Worm (Caenorhabditis elegans) whole organism, young adult: Measurements from ENCODE around the gene fem-2.

ENCODE experiments used
- C17E4.6 ChIP-seq: fragments of 200-800 bp; sonication (Bioruptor generic); IDR thresholded peaks from 2 replicates; pipeline ENCODE4 v1.3.6; 2022; ENCODE audit warnings: missing genetic modification reagents, missing genetic modification characterization, missing compliant biosample characterization
- D2030.7 ChIP-seq: fragments of 200-800 bp; sonication (Bioruptor generic); IDR thresholded peaks from 2 replicates; pipeline ENCODE4 v1.3.6; 2022; ENCODE audit warnings: missing genetic modification reagents, missing genetic modification characterization, missing compliant biosample characterization
- F22D6.2 ChIP-seq: sonication (generic microtip); optimal IDR thresholded peaks from 2 replicates; lab custom pipeline; 2016; ENCODE audit warnings: mild to moderate bottlenecking, missing genetic modification characterization, missing compliant biosample characterization
- F55B11.4 ChIP-seq: sonication (generic microtip); optimal IDR thresholded peaks from 2 replicates; lab custom pipeline; 2016; ENCODE audit warnings: missing compliant biosample characterization, missing genetic modification characterization, borderline replicate concordance; ENCODE audit not compliant: insufficient read depth
- F57C9.4 ChIP-seq: sonication (generic microtip); optimal IDR thresholded peaks from 2 replicates; lab custom pipeline; 2017; ENCODE audit warnings: mild to moderate bottlenecking, missing genetic modification characterization, missing compliant biosample characterization
- K12H6.12 ChIP-seq: fragments of 200-800 bp; sonication (Bioruptor generic); optimal IDR thresholded peaks from 2 replicates; lab custom pipeline; 2018; ENCODE audit warnings: mild to moderate bottlenecking, missing genetic modification characterization, missing compliant biosample characterization
- T07F8.4 ChIP-seq: sonication (generic microtip); optimal IDR thresholded peaks from 2 replicates; lab custom pipeline; 2016; ENCODE audit warnings: mild to moderate bottlenecking, missing genetic modification characterization, moderate library complexity, missing compliant biosample characterization
- Y53F4B.3 ChIP-seq: fragments of 200-800 bp; sonication (Bioruptor generic); IDR thresholded peaks from 2 replicates; pipeline ENCODE4 v1.3.6; 2022; ENCODE audit warnings: missing genetic modification reagents, missing genetic modification characterization, missing compliant biosample characterization
- Y67H2A.10 ChIP-seq: fragments of 200-800 bp; sonication (Bioruptor generic); conservative IDR thresholded peaks from 2 replicates; pipeline ENCODE4 v1.3.6; 2022; ENCODE audit warnings: missing genetic modification reagents, missing genetic modification characterization, missing compliant biosample characterization
- Y95B8A.8 ChIP-seq: fragments of 200-800 bp; sonication (Bioruptor generic); IDR thresholded peaks from 2 replicates; pipeline ENCODE4 v1.3.6; 2022; ENCODE audit warnings: missing genetic modification reagents, missing genetic modification characterization, missing compliant biosample characterization
- attf-5 ChIP-seq: fragments of 200-800 bp; sonication (Bioruptor generic); optimal IDR thresholded peaks from 2 replicates; lab custom pipeline; 2018; ENCODE audit warnings: mild to moderate bottlenecking, missing genetic modification characterization, missing compliant biosample characterization
- cebp-1 ChIP-seq, 2 experiments: fragments of 200-800 bp in 1 of 2; sonication (Bioruptor generic) in 1 of 2; sonication (generic microtip) in 1 of 2; IDR thresholded peaks in 1 of 2; optimal IDR thresholded peaks in 1 of 2; 2 replicates each; pipeline versions ENCODE4 v1.3.6 to Lab custom; 2017 to 2022; ENCODE audit warnings: missing compliant biosample characterization in 2 of 2, missing genetic modification characterization in 2 of 2, mild to moderate bottlenecking in 1 of 2, missing genetic modification reagents in 1 of 2, moderate library complexity in 1 of 2
- cebp-2 ChIP-seq: fragments of 200-800 bp; sonication (Bioruptor generic); IDR thresholded peaks from 2 replicates; pipeline ENCODE4 v1.3.6; 2022; ENCODE audit warnings: missing genetic modification characterization, missing compliant biosample characterization
- ceh-100 ChIP-seq: fragments of 200-800 bp; sonication (Bioruptor generic); IDR thresholded peaks from 2 replicates; pipeline ENCODE4 v1.3.6; 2022; ENCODE audit warnings: missing genetic modification reagents, missing genetic modification characterization, missing compliant biosample characterization
- ceh-27 ChIP-seq: fragments of 200-800 bp; sonication (Bioruptor generic); optimal IDR thresholded peaks from 2 replicates; lab custom pipeline; 2018; ENCODE audit warnings: mild to moderate bottlenecking, missing genetic modification characterization, moderate library complexity, missing compliant biosample characterization
- ceh-91 ChIP-seq: fragments of 200-800 bp; sonication (Bioruptor generic); IDR thresholded peaks from 2 replicates; pipeline ENCODE4 v1.3.6; 2022; ENCODE audit warnings: missing genetic modification reagents, missing genetic modification characterization, missing compliant biosample characterization
- dpff-1 ChIP-seq: sonication (generic microtip); optimal IDR thresholded peaks from 2 replicates; lab custom pipeline; 2017; ENCODE audit warnings: mild to moderate bottlenecking, missing genetic modification characterization, missing compliant biosample characterization
- efl-1 ChIP-seq: fragments of 150-350 bp; optimal IDR thresholded peaks from 2 replicates; lab custom pipeline; 2014; ENCODE audit warnings: missing biosample characterization, missing genetic modification reagents, missing genetic modification characterization
- egl-44 ChIP-seq: fragments of 200-800 bp; sonication (Bioruptor generic); IDR thresholded peaks from 2 replicates; pipeline ENCODE4 v1.3.6; 2022; ENCODE audit warnings: missing genetic modification reagents, missing genetic modification characterization, missing compliant biosample characterization
- hmg-1.2 ChIP-seq: fragments of 200-800 bp; sonication (Bioruptor generic); IDR thresholded peaks from 2 replicates; pipeline ENCODE4 v1.3.6; 2022; ENCODE audit warnings: missing genetic modification reagents, missing genetic modification characterization, missing compliant biosample characterization
- hrde-1 ChIP-seq: sonication (generic microtip); optimal IDR thresholded peaks from 2 replicates; lab custom pipeline; 2016; ENCODE audit warnings: missing genetic modification characterization, mild to moderate bottlenecking, missing compliant biosample characterization, moderate library complexity, missing genotype, missing genetic modification reagents, borderline replicate concordance
- lag-1 ChIP-seq: fragments of 200-800 bp; sonication (Bioruptor generic); IDR thresholded peaks from 2 replicates; pipeline ENCODE4 v1.3.6; 2022; ENCODE audit warnings: missing genetic modification reagents, missing genetic modification characterization, missing compliant biosample characterization
- let-607 ChIP-seq, 2 experiments: fragments of 200-800 bp in 1 of 2; sonication (Bioruptor generic) in 1 of 2; sonication (generic microtip) in 1 of 2; optimal IDR thresholded peaks; 2 replicates each; lab custom pipeline; 2016 to 2018; ENCODE audit warnings: mild to moderate bottlenecking in 2 of 2, missing compliant biosample characterization in 2 of 2, missing genetic modification characterization in 2 of 2, moderate library complexity in 2 of 2, missing genotype in 1 of 2
- lin-35 ChIP-seq, 3 experiments: fragments of 150-350 bp in 2 of 3; sonication (generic microtip) in 1 of 3; optimal IDR thresholded peaks; 2 replicates each; lab custom pipeline; 2014 to 2018; ENCODE audit warnings: missing biosample characterization in 3 of 3, missing genetic modification characterization in 3 of 3, missing genetic modification reagents in 3 of 3
- lin-40 ChIP-seq: sonication (generic microtip); optimal IDR thresholded peaks from 2 replicates; lab custom pipeline; 2016; ENCODE audit warnings: missing genetic modification characterization, mild to moderate bottlenecking, missing compliant biosample characterization, missing genotype, missing genetic modification reagents
- lin-54 ChIP-seq: fragments of 200-800 bp; sonication (Bioruptor generic); optimal IDR thresholded peaks from 2 replicates; lab custom pipeline; 2018; ENCODE audit warnings: mild to moderate bottlenecking, missing genetic modification characterization, missing compliant biosample characterization
- lsl-1 ChIP-seq: fragments of 200-800 bp; sonication (Bioruptor generic); optimal IDR thresholded peaks from 2 replicates; lab custom pipeline; 2018; ENCODE audit warnings: mild to moderate bottlenecking, missing genetic modification characterization, moderate library complexity, missing compliant biosample characterization
- madf-10 ChIP-seq: sonication (generic microtip); optimal IDR thresholded peaks from 2 replicates; lab custom pipeline; 2016; ENCODE audit warnings: mild to moderate bottlenecking, missing genetic modification characterization, missing compliant biosample characterization
- madf-6 ChIP-seq: fragments of 200-800 bp; sonication (Bioruptor generic); IDR thresholded peaks from 2 replicates; pipeline ENCODE4 v1.3.6; 2022; ENCODE audit warnings: missing genetic modification reagents, missing genetic modification characterization, missing compliant biosample characterization
- madf-8 ChIP-seq: fragments of 200-800 bp; sonication (Bioruptor generic); conservative IDR thresholded peaks from 2 replicates; pipeline ENCODE4 v1.3.6; 2022; ENCODE audit warnings: missing genetic modification reagents, missing genetic modification characterization, missing compliant biosample characterization
- mcd-1 ChIP-seq: fragments of 200-800 bp; sonication (Bioruptor generic); IDR thresholded peaks from 2 replicates; pipeline ENCODE4 v1.3.6; 2022; ENCODE audit warnings: missing genetic modification reagents, missing genetic modification characterization, missing compliant biosample characterization
- pbrm-1 ChIP-seq: fragments of 200-800 bp; sonication (Bioruptor generic); IDR thresholded peaks from 2 replicates; pipeline ENCODE4 v1.3.6; 2022; ENCODE audit warnings: missing genetic modification reagents, missing genetic modification characterization, missing compliant biosample characterization
- rec-8 ChIP-seq, 2 experiments: sonication (generic microtip); optimal IDR thresholded peaks; 2 replicates each; lab custom pipeline; 2016; ENCODE audit warnings: mild to moderate bottlenecking in 2 of 2, missing genetic modification characterization in 2 of 2, missing genetic modification reagents in 2 of 2, missing genotype in 2 of 2, missing biosample characterization in 1 of 2, missing compliant biosample characterization in 1 of 2, moderate library complexity in 1 of 2
- rpc-1 ChIP-seq, 2 experiments: fragments of 150-350 bp in 1 of 2; sonication (generic microtip) in 1 of 2; optimal IDR thresholded peaks; 2 replicates each; lab custom pipeline; 2014 to 2018; ENCODE audit warnings: missing biosample characterization in 1 of 2, missing genetic modification characterization in 1 of 2, missing genetic modification reagents in 1 of 2, missing genotype in 1 of 2
- sdz-38 ChIP-seq: sonication (generic microtip); optimal IDR thresholded peaks from 2 replicates; lab custom pipeline; 2016; ENCODE audit warnings: missing genotype, missing genetic modification characterization, missing compliant biosample characterization
- sea-2 ChIP-seq: fragments of 200-800 bp; sonication (Bioruptor generic); IDR thresholded peaks from 2 replicates; pipeline ENCODE4 v1.3.6; 2022; ENCODE audit warnings: missing genetic modification characterization, missing compliant biosample characterization
- sptf-2 ChIP-seq: fragments of 200-800 bp; sonication (Bioruptor generic); optimal IDR thresholded peaks from 2 replicates; lab custom pipeline; 2018; ENCODE audit warnings: mild to moderate bottlenecking, missing genetic modification characterization, missing compliant biosample characterization
- xnd-1 ChIP-seq: sonication (generic microtip); optimal IDR thresholded peaks from 2 replicates; lab custom pipeline; 2016; ENCODE audit warnings: missing genotype, missing genetic modification reagents, missing genetic modification characterization, missing compliant biosample characterization
- ztf-18 ChIP-seq: sonication (generic microtip); optimal IDR thresholded peaks from 2 replicates; lab custom pipeline; 2016; ENCODE audit warnings: missing genotype, mild to moderate bottlenecking, missing genetic modification characterization, missing compliant biosample characterization
- ztf-26 ChIP-seq: sonication (generic microtip); optimal IDR thresholded peaks from 2 replicates; lab custom pipeline; 2017; ENCODE audit warnings: missing genetic modification characterization, missing compliant biosample characterization

The fem-2 gene

DNA sequence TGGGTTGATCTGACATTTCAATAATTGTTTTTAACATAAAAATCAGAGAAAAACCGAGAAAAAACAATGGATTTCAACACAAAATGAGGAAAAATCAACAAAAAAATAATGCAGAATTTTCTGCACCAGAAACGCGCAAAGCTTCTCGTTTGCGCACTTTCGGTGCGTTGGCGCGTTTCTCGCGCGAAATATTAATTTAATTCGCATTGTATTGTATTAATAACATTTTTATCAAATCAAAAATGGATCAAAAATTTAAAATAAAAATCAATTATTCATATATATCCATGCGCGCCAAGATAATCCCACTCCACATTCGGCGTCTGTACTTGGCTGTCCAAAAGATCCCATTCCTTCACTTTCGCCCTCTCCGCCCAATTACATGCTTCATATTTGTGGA lies at the start of gene fem-2:
Gene fem-2, minus strand, starts transcription at position 9 of the 400 bp plus-strand sequence.
- TF ChIP-seq lsl-1 (GFP tag; lab: Kevin White, UChicago): peak; percentile 35
- TF ChIP-seq D2030.7 (GFP tag; lab: Robert Waterston, UW): peak; percentile 28; the same call in 1 of the 2 replicates
- TF ChIP-seq mcd-1 (GFP tag; lab: Robert Waterston, UW): peak; percentile 66
- TF ChIP-seq F22D6.2 (tag; lab: Kevin White, UChicago): no peak
- peak; percentile 36 for TF ChIP-seq efl-1 (GFP tag; lab: Kevin White, UChicago)
- no peak for TF ChIP-seq cebp-1 (GFP tag; IDR thresholded peaks at IDR 0.05; lab: Robert Waterston, UW)
- TF ChIP-seq cebp-1 (tag; optimal IDR thresholded peaks at IDR 0.05; lab: Kevin White, UChicago): peak; percentile 26
- no peak for TF ChIP-seq madf-6 (GFP tag; lab: Robert Waterston, UW)
- peak; percentile 2 for TF ChIP-seq attf-5 (GFP tag; lab: Kevin White, UChicago)
- no peak for TF ChIP-seq F55B11.4
- TF ChIP-seq lin-40 (tag; lab: Kevin White, UChicago): peak; percentile 31
- TF ChIP-seq hmg-1.2 (GFP tag; lab: Robert Waterston, UW): peak; percentile 13; the same call in 1 of the 2 replicates
- peak; percentile 91 for TF ChIP-seq ztf-18

DNA sequence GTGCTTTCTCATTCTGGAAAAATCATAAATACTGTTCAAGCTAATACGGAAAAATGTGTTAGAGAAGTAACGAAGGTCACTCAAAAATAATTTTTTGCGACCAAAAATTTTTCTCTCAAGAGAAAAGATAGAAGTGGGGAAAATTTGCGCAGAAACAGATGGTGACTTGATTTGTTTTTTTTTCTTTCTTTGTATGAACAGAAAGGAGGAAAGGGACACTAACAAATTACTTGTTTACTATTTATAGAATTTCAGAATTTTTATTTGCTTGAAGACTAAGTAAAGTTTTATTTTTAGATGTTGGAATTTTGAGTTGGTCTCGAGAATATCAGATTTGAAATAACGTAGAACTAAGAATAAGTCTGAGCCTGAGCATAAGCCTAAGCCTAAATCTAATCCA lies 48.9 kb upstream of the fem-2 start, which contains the start of gene W02B3.4:
Gene W02B3.4, minus strand, starts transcription at position 101 of the 400 bp plus-strand sequence.
- TF ChIP-seq madf-8 (GFP tag; lab: Robert Waterston, UW) (no peak), madf-10 (tag; lab: Kevin White, UChicago) (no peak), lin-40 (tag; lab: Kevin White, UChicago) (no peak), ceh-27 (GFP tag; lab: Kevin White, UChicago) (no peak), mcd-1 (GFP tag; lab: Robert Waterston, UW) (no peak), sea-2 (GFP tag; lab: Robert Waterston, UW) (no peak), Y67H2A.10 (GFP tag; lab: Robert Waterston, UW) (no peak), dpff-1 (no peak)

DNA sequence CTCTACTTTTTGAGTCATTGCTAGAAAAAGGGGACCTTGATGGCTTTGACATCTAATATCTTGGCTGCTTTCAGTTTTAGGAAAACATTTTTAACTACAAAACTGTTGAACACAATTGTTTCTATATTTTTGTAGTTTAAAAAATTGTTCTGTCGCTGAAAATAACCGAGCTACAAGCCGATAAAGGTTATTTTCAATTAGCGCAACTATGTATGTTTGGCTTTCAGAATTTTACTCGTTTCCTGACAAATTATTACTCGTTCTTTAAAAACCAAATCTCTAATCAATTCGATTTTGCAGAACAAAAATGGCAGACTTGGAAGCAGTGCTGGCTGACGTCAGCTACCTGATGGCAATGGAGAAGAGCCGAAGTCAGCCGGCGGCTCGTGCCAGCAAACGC lies 41.4 kb upstream of the fem-2 start, which contains the start of gene grk-2:
Gene grk-2, plus strand, starts transcription at position 301 of the 400 bp plus-strand sequence.
- no peak for TF ChIP-seq rec-8 (tag; optimal IDR thresholded peaks at IDR 0.05; lab: Kevin White, UChicago)
- TF ChIP-seq Y53F4B.3 (GFP tag; lab: Robert Waterston, UW): no peak
- TF ChIP-seq T07F8.4: no peak
- no peak for TF ChIP-seq hrde-1 (tag; lab: Kevin White, UChicago)
- no peak for TF ChIP-seq let-607 (tag; optimal IDR thresholded peaks at IDR 0.05; lab: Kevin White, UChicago)

DNA sequence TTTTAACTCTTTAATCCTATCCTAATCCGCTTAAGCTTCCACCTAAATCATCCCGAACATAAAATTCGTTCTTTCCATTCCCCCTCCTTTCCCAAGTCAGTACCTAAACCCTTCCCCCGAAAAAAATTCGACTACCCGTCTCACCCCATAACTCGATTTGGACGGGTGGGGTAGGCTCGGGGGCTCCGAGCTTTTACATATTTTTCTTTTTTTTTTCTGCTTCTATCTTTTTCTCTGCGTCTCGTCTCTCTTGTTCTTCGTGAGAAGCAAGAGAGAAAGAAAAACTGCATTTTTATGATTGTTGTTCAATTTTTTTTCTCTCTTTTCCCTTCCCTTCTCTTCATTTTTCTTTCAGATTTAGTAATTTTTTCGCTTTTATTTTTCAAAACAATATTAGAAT lies 41.0 kb upstream of the fem-2 start:
- TF ChIP-seq pbrm-1 (GFP tag; lab: Robert Waterston, UW) (no peak), dpff-1 (no peak), ztf-26 (tag; lab: Kevin White, UChicago) (no peak), lin-54 (GFP tag; lab: Kevin White, UChicago) (no peak), C17E4.6 (GFP tag; lab: Robert Waterston, UW) (no peak), sptf-2 (no peak), Y95B8A.8 (GFP tag; lab: Robert Waterston, UW) (no peak), cebp-2 (GFP tag; lab: Robert Waterston, UW) (no peak)

DNA sequence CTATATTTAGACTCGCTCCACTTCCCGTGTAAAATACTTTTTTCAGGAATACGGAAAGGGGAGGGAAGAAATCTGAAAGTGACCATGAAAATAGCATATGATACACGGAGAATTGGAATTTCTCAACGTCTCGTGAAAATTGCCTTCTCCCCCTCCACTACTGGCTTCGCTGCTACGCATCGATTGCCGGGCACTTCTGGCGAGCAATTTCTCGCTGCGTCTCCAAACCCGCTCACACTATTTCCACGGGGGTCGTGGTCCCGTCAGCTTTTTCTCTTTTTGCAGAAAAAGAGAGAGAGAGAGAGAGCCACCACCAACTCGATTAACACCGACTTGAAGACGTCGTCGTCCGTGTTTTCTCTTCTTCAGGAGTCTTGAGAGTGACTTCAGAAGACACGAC lies 36.6 kb upstream of the fem-2 start:
- no peak for TF ChIP-seq rpc-1 (optimal IDR thresholded peaks at IDR 0.05; lab: Kevin White, UChicago)
- TF ChIP-seq rpc-1 (tag; optimal IDR thresholded peaks at IDR 0.05; lab: Kevin White, UChicago): no peak
- no peak for TF ChIP-seq egl-44 (GFP tag; lab: Robert Waterston, UW)
- no peak for TF ChIP-seq ceh-100 (GFP tag; lab: Robert Waterston, UW)
- TF ChIP-seq lag-1 (GFP tag; lab: Robert Waterston, UW): no peak
- no peak for TF ChIP-seq efl-1 (GFP tag; lab: Kevin White, UChicago)
- no peak for TF ChIP-seq F57C9.4
- TF ChIP-seq madf-8 (GFP tag; lab: Robert Waterston, UW): no peak
- no peak for TF ChIP-seq ceh-91 (GFP tag; lab: Robert Waterston, UW)
- TF ChIP-seq T07F8.4: no peak
- no peak for TF ChIP-seq xnd-1
- TF ChIP-seq let-607 (tag; optimal IDR thresholded peaks at IDR 0.05; lab: Kevin White, UChicago): no peak
- peak in 1 of 3 experiments; percentile 34 for TF ChIP-seq lin-35 (GFP tag; optimal IDR thresholded peaks at IDR 0.05; lab: Kevin White, UChicago)
- TF ChIP-seq lsl-1 (GFP tag; lab: Kevin White, UChicago): no peak
- peak; percentile 51 for TF ChIP-seq K12H6.12 (tag; lab: Kevin White, UChicago)
- no peak for TF ChIP-seq sdz-38 (tag; lab: Kevin White, UChicago)
